Worm (Caenorhabditis elegans) whole organism, L4/young adult: ENCODE measurements around the gene eat-20.

Experiments
- dao-5 ChIP-seq: sonication (generic microtip); optimal IDR thresholded peaks from 2 replicates; lab custom pipeline; 2016; ENCODE audit warnings: missing genotype, missing genetic modification characterization, moderate library complexity, missing compliant biosample characterization
- him-1 ChIP-seq: sonication (generic microtip); optimal IDR thresholded peaks from 2 replicates; lab custom pipeline; 2016; ENCODE audit warnings: missing genotype, missing genetic modification reagents, missing genetic modification characterization, missing compliant biosample characterization

ce11 chrX:15515798-15516197 lies 6.0 kb downstream of the eat-20 start:
- no peak for TF ChIP-seq dao-5 (tag; lab: Kevin White, UChicago)
- no peak for TF ChIP-seq him-1 (tag; lab: Kevin White, UChicago)
